Worm (Caenorhabditis elegans) whole organism, late embryonic: Measurements from ENCODE around the gene col-85.

ENCODE experiments used
- C08G9.2 ChIP-seq: sonication (generic microtip); optimal IDR thresholded peaks from 2 replicates; lab custom pipeline; 2016; ENCODE audit warnings: mild to moderate bottlenecking, missing genetic modification characterization, moderate library complexity, missing compliant biosample characterization
- F13H6.1 ChIP-seq: sonication (generic microtip); optimal IDR thresholded peaks from 2 replicates; lab custom pipeline; 2016; ENCODE audit warnings: missing genetic modification characterization, missing compliant biosample characterization
- Y22D7AL.16 ChIP-seq: sonication (generic microtip); optimal IDR thresholded peaks from 2 replicates; lab custom pipeline; 2016; ENCODE audit warnings: missing genetic modification characterization, missing compliant biosample characterization
- ceh-14 ChIP-seq: sonication (generic microtip); optimal IDR thresholded peaks from 2 replicates; lab custom pipeline; 2016; ENCODE audit warnings: missing genotype, missing genetic modification characterization, missing compliant biosample characterization
- ceh-18 ChIP-seq: sonication (generic microtip); optimal IDR thresholded peaks from 2 replicates; lab custom pipeline; 2016; ENCODE audit warnings: missing genetic modification characterization, missing compliant biosample characterization
- ceh-24 ChIP-seq: sonication (generic microtip); optimal IDR thresholded peaks from 2 replicates; lab custom pipeline; 2016; ENCODE audit warnings: mild to moderate bottlenecking, missing genetic modification characterization, missing compliant biosample characterization
- ceh-31 ChIP-seq: sonication (generic microtip); optimal IDR thresholded peaks from 2 replicates; lab custom pipeline; 2016; ENCODE audit warnings: missing genetic modification characterization, missing compliant biosample characterization
- ceh-34 ChIP-seq: sonication (generic microtip); optimal IDR thresholded peaks from 2 replicates; lab custom pipeline; 2016; ENCODE audit warnings: mild to moderate bottlenecking, missing genetic modification characterization, missing compliant biosample characterization
- ceh-48 ChIP-seq: sonication (generic microtip); optimal IDR thresholded peaks from 2 replicates; lab custom pipeline; 2016; ENCODE audit warnings: missing genetic modification characterization, inconsistent platforms, missing compliant biosample characterization
- dmd-4 ChIP-seq: sonication (generic microtip); optimal IDR thresholded peaks from 2 replicates; lab custom pipeline; 2016; ENCODE audit warnings: borderline replicate concordance, missing genetic modification characterization, missing compliant biosample characterization
- elt-2 ChIP-seq: sonication (generic microtip); optimal IDR thresholded peaks from 2 replicates; lab custom pipeline; 2016; ENCODE audit warnings: missing genetic modification reagents, missing genetic modification characterization, missing compliant biosample characterization
- eyg-1 ChIP-seq: sonication (generic microtip); optimal IDR thresholded peaks from 2 replicates; lab custom pipeline; 2016; ENCODE audit warnings: missing genotype, missing genetic modification characterization, missing compliant biosample characterization
- fax-1 ChIP-seq: sonication (generic microtip); optimal IDR thresholded peaks from 2 replicates; lab custom pipeline; 2016; ENCODE audit warnings: missing genotype, missing genetic modification characterization, missing compliant biosample characterization
- fkh-6 ChIP-seq: sonication (generic microtip); optimal IDR thresholded peaks from 2 replicates; lab custom pipeline; 2016; ENCODE audit warnings: missing genetic modification characterization, missing compliant biosample characterization
- gmeb-2 ChIP-seq: sonication (generic microtip); optimal IDR thresholded peaks from 2 replicates; lab custom pipeline; 2016; ENCODE audit warnings: missing genetic modification characterization, inconsistent platforms, missing compliant biosample characterization
- hlh-13 ChIP-seq: fragments of 200-800 bp; sonication (Bioruptor generic); optimal IDR thresholded peaks from 2 replicates; lab custom pipeline; 2018; ENCODE audit warnings: mild to moderate bottlenecking, missing genetic modification characterization, missing compliant biosample characterization
- hlh-30 ChIP-seq: sonication (generic microtip); optimal IDR thresholded peaks from 2 replicates; lab custom pipeline; 2017; ENCODE audit warnings: antibody characterized with exemption, missing genetic modification characterization, missing compliant biosample characterization; ENCODE audit not compliant: insufficient read depth
- hlh-6 ChIP-seq: sonication (generic microtip); optimal IDR thresholded peaks from 2 replicates; lab custom pipeline; 2016; ENCODE audit warnings: missing genotype, missing genetic modification characterization, missing compliant biosample characterization
- madf-2 ChIP-seq: sonication (generic microtip); optimal IDR thresholded peaks from 2 replicates; lab custom pipeline; 2017; ENCODE audit warnings: missing genetic modification characterization, missing compliant biosample characterization
- mec-3 ChIP-seq: sonication (generic microtip); optimal IDR thresholded peaks from 2 replicates; lab custom pipeline; 2016; ENCODE audit warnings: borderline replicate concordance, missing genetic modification characterization, missing compliant biosample characterization
- nfya-1 ChIP-seq: sonication (generic microtip); optimal IDR thresholded peaks from 2 replicates; lab custom pipeline; 2017; ENCODE audit warnings: missing genetic modification characterization, mild to moderate bottlenecking, missing compliant biosample characterization, antibody characterized with exemption, moderate library complexity
- npax-4 ChIP-seq: sonication (generic microtip); optimal IDR thresholded peaks from 2 replicates; lab custom pipeline; 2016; ENCODE audit warnings: missing genetic modification characterization, missing compliant biosample characterization
- odd-2 ChIP-seq: sonication (generic microtip); optimal IDR thresholded peaks from 2 replicates; lab custom pipeline; 2017; ENCODE audit warnings: antibody characterized with exemption, mild to moderate bottlenecking, missing genetic modification characterization, missing compliant biosample characterization
- pag-3 ChIP-seq: sonication (generic microtip); optimal IDR thresholded peaks from 2 replicates; lab custom pipeline; 2016; ENCODE audit warnings: missing compliant biosample characterization, missing genetic modification characterization, borderline replicate concordance
- pax-1 ChIP-seq: fragments of 150-350 bp; optimal IDR thresholded peaks from 2 replicates; lab custom pipeline; 2014; ENCODE audit warnings: missing biosample characterization, missing genetic modification characterization
- pha-4 ChIP-seq: fragments of 150-350 bp; optimal IDR thresholded peaks from 2 replicates; lab custom pipeline; 2018; ENCODE audit warnings: missing biosample characterization, missing genetic modification reagents, missing genetic modification characterization
- sdc-2 ChIP-seq: sonication (generic microtip); optimal IDR thresholded peaks from 2 replicates; lab custom pipeline; 2016; ENCODE audit warnings: missing genotype, missing genetic modification characterization, missing compliant biosample characterization
- sox-4 ChIP-seq: sonication (generic microtip); optimal IDR thresholded peaks from 2 replicates; lab custom pipeline; 2017; ENCODE audit warnings: mild to moderate bottlenecking, missing genetic modification characterization, inconsistent platforms, missing compliant biosample characterization
- tbx-7 ChIP-seq: sonication (generic microtip); optimal IDR thresholded peaks from 2 replicates; lab custom pipeline; 2016; ENCODE audit warnings: missing genotype, missing genetic modification characterization, missing compliant biosample characterization
- unc-42 ChIP-seq: sonication (generic microtip); optimal IDR thresholded peaks from 2 replicates; lab custom pipeline; 2016; ENCODE audit warnings: missing genotype, missing genetic modification characterization, missing compliant biosample characterization
- unc-55 ChIP-seq: sonication (generic microtip); optimal IDR thresholded peaks from 2 replicates; lab custom pipeline; 2017; ENCODE audit warnings: missing biosample characterization, missing genetic modification reagents, missing genetic modification characterization
- unc-86 ChIP-seq: sonication (generic microtip); optimal IDR thresholded peaks from 2 replicates; lab custom pipeline; 2016; ENCODE audit warnings: missing genetic modification characterization, missing compliant biosample characterization
- zip-5 ChIP-seq: sonication (generic microtip); optimal IDR thresholded peaks from 2 replicates; lab custom pipeline; 2016; ENCODE audit warnings: missing genetic modification characterization, missing compliant biosample characterization
- ztf-16 ChIP-seq: sonication (generic microtip); optimal IDR thresholded peaks from 2 replicates; lab custom pipeline; 2017; ENCODE audit warnings: missing genetic modification characterization, missing compliant biosample characterization

Gene col-85

ce11 chrII:12462244-12462643, 32.7 kb downstream of the col-85 start, which contains the start of gene F15A4.2:
TSS of gene F15A4.2 (plus strand) at chrII:12462544.
- TF ChIP-seq hlh-30 (tag; lab: Kevin White, UChicago) (no peak), sox-4 (tag; lab: Kevin White, UChicago) (no peak), ceh-24 (no peak), ceh-14 (tag; lab: Kevin White, UChicago) (no peak), C08G9.2 (tag; lab: Kevin White, UChicago) (no peak), madf-2 (tag; lab: Kevin White, UChicago) (no peak), pha-4 (tag; lab: Kevin White, UChicago) (no peak), elt-2 (tag; lab: Kevin White, UChicago) (no peak), dmd-4 (tag; lab: Kevin White, UChicago) (no peak), fax-1 (tag; lab: Kevin White, UChicago) (no peak), sdc-2 (tag; lab: Kevin White, UChicago) (no peak)
- TF ChIP-seq, all 69 proteins: peak for 0

- TF ChIP-seq madf-2 (tag; lab: Kevin White, UChicago) (no peak), odd-2 (tag; lab: Kevin White, UChicago) (no peak), fkh-6 (tag; lab: Kevin White, UChicago) (no peak), unc-55 (no peak), npax-4 (tag; lab: Kevin White, UChicago) (no peak), pag-3 (no peak), sdc-2 (tag; lab: Kevin White, UChicago) (no peak), ztf-16 (tag; lab: Kevin White, UChicago) (no peak), mec-3 (tag; lab: Kevin White, UChicago) (no peak), eyg-1 (tag; lab: Kevin White, UChicago) (no peak), ceh-34 (no peak), hlh-13 (GFP tag; lab: Kevin White, UChicago) (no peak), ceh-48 (tag; lab: Kevin White, UChicago) (no peak), C08G9.2 (tag; lab: Kevin White, UChicago) (no peak), tbx-7 (tag; lab: Kevin White, UChicago) (no peak), F13H6.1 (no peak)
Observed at ce11 chrII:12460602-12461453, 34.1 kb downstream of the col-85 start, which contains the start of gene tag-280. TSS of gene tag-280 (plus strand) at chrII:12460652.

- TF ChIP-seq ceh-48 (tag; lab: Kevin White, UChicago): peak; percentile 3
- TF ChIP-seq unc-86 (tag; lab: Kevin White, UChicago): peak; percentile 21
- no peak for TF ChIP-seq hlh-6
- TF ChIP-seq sox-4 (tag; lab: Kevin White, UChicago): no peak
- peak; percentile 47 for TF ChIP-seq unc-42 (tag; lab: Kevin White, UChicago)
- peak; percentile 68 for TF ChIP-seq nfya-1 (tag; lab: Kevin White, UChicago)
- TF ChIP-seq ceh-31 (tag; lab: Kevin White, UChicago): peak; percentile 15
- peak; percentile 25 for TF ChIP-seq ceh-18
- TF ChIP-seq pax-1: peak; percentile 6
- peak; percentile 12 for TF ChIP-seq ceh-34
- no peak for TF ChIP-seq npax-4 (tag; lab: Kevin White, UChicago)
Observed at ce11 chrII:12459422-12459821, 35.5 kb downstream of the col-85 start, which contains the start of gene tag-281. TSS of gene tag-281 (plus strand) at chrII:12459761.

- TF ChIP-seq gmeb-2 (no peak), zip-5 (tag; lab: Kevin White, UChicago) (no peak), Y22D7AL.16 (tag; lab: Kevin White, UChicago) (no peak), fax-1 (tag; lab: Kevin White, UChicago) (no peak)
Observed at ce11 chrII:12457275-12457674, 37.6 kb downstream of the col-85 start, which contains the start of gene sre-38. TSS of gene sre-38 (plus strand) at chrII:12457575.
